Worm (Caenorhabditis elegans) whole organism, L4 larva: ENCODE measurements around the gene ins-32.

Source experiments
- ama-1 ChIP-seq: fragments of 150-350 bp; optimal IDR thresholded peaks from 2 replicates; lab custom pipeline; 2014; ENCODE audit warnings: inconsistent platforms, mixed read lengths
- ceh-32 ChIP-seq: sonication (generic microtip); optimal IDR thresholded peaks from 2 replicates; lab custom pipeline; 2016; ENCODE audit warnings: mild to moderate bottlenecking, missing genetic modification characterization, missing compliant biosample characterization; ENCODE audit not compliant: poor library complexity
- egl-27 ChIP-seq: sonication (generic microtip); optimal IDR thresholded peaks from 3 replicates; lab custom pipeline; 2017; ENCODE audit warnings: missing biosample characterization, missing genetic modification reagents, missing genetic modification characterization
- fos-1 ChIP-seq: fragments of 150-350 bp; optimal IDR thresholded peaks from 2 replicates; lab custom pipeline; 2014; ENCODE audit warnings: missing biosample characterization, missing genetic modification characterization
- unc-62 ChIP-seq, 3 experiments: fragments of 150-350 bp in 1 of 3; sonication (generic microtip); optimal IDR thresholded peaks in 2 of 3; peaks in 1 of 3; 1 replicate in 1 of 3; 2 replicates in 2 of 3; lab custom pipeline; 2014 to 2017; ENCODE audit warnings: missing biosample characterization in 3 of 3, missing genetic modification characterization in 3 of 3, missing genetic modification reagents in 3 of 3, missing genotype in 1 of 3

DNA sequence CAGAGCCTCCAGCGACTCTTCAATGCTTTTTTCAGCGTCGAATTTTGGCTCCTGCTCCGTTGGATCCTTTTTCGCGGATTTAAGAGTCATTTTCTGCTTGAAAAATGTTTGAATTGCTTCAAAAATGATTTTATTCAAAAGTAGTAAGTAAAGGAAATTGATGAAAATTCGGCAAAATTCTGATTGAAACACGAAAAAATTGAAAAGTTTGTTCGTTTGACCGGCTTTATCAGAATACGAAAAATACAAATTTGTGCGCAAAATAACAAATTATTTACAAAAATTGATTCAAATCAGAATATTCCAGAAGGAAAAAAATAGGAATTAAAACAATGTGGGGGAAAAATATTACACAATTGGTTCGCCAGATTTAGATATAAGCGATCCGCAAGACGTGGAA, 3.8 kb upstream of the ins-32 start, which contains the start of gene F54D10.4:
- TF ChIP-seq egl-27: no peak
- no peak for TF ChIP-seq fos-1 (tag; lab: Kevin White, UChicago)
- TF ChIP-seq unc-62 (GFP tag; optimal IDR thresholded peaks at IDR 0.05 in 1 of 2; lab: Kevin White, UChicago): no peak
- no peak for TF ChIP-seq unc-62 (tag; optimal IDR thresholded peaks at IDR 0.05; lab: Kevin White, UChicago)
- TF ChIP-seq ceh-32 (tag; lab: Kevin White, UChicago): no peak
- no peak for TF ChIP-seq ama-1 (lab: Kevin White, UChicago)
